Fruit fly (Drosophila melanogaster): ENCODE results near the gene CG45079.

DNA sequence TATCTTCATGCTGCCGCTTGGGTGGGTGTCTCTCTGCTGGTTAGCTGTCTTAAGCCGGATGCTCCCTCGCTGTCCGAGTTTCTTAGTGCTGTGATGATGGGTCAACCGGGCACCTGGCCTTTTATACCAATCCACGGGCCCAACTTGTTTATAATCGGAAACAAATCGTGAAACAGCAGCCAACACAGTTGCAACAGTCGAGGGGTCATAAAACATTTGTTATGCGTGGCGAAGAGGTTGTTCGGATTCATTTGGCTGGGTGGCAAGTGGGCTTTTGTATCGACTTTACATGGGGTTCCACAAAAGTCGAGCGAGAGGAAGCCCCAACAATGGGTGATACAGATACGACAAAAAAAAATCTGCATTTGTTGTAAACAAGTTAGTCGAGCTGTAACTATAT lies 18.0 kb downstream of the CG45079 start, which contains the start of gene TwdlW:
- no peak for TF ChIP-seq ttk (optimal IDR thresholded peaks at IDR 0.05)
- TF ChIP-seq h (optimal IDR thresholded peaks at IDR 0.05): no peak
- TF ChIP-seq Sin3A (optimal IDR thresholded peaks at IDR 0.05): no peak
